Fruit fly (Drosophila melanogaster) whole organism, embryonic: Measurements from ENCODE around the gene CG43815.
A peak's percentile ranks its signal among the peaks of the same experiment; 100 is the strongest.

Source experiments
- ATbp ChIP-seq: fragments of 200-800 bp; sonication (Bioruptor generic); optimal IDR thresholded peaks from 2 replicates; lab custom pipeline; 2017; ENCODE audit warnings: missing biosample characterization, mild to moderate bottlenecking, missing genetic modification characterization, missing genetic modification reagents
- Atf6 ChIP-seq: fragments of 200-800 bp; sonication (Bioruptor generic); IDR thresholded peaks from 2 replicates; pipeline ENCODE4 v1.3.6; 2022; ENCODE audit warnings: missing biosample characterization, missing genetic modification characterization
- CG10274 ChIP-seq: fragments of 200-800 bp; sonication (Bioruptor generic); optimal IDR thresholded peaks from 3 replicates; lab custom pipeline; 2017; ENCODE audit warnings: missing biosample characterization, mild to moderate bottlenecking, missing genetic modification characterization
- CG11398 ChIP-seq: fragments of 200-800 bp; sonication (Bioruptor generic); optimal IDR thresholded peaks from 2 replicates; lab custom pipeline; 2016; ENCODE audit warnings: missing biosample characterization, missing genetic modification characterization
- CG13296 ChIP-seq: fragments of 200-800 bp; sonication (Bioruptor generic); optimal IDR thresholded peaks from 3 replicates; lab custom pipeline; 2018; ENCODE audit warnings: missing biosample characterization, mild to moderate bottlenecking, missing genetic modification characterization
- CG13624 ChIP-seq: fragments of 200-800 bp; sonication (Bioruptor generic); optimal IDR thresholded peaks from 2 replicates; lab custom pipeline; 2016; ENCODE audit warnings: missing biosample characterization, missing genetic modification characterization
- CG13894 ChIP-seq: fragments of 200-800 bp; sonication (Bioruptor generic); optimal IDR thresholded peaks from 3 replicates; lab custom pipeline; 2018; ENCODE audit warnings: missing biosample characterization, mild to moderate bottlenecking, missing genetic modification characterization, moderate library complexity
- CG14441 ChIP-seq: fragments of 200-800 bp; sonication (Bioruptor generic); IDR thresholded peaks from 2 replicates; pipeline ENCODE4 v1.3.6; 2022; ENCODE audit warnings: missing biosample characterization, missing genetic modification characterization
- CG14667 ChIP-seq: fragments of 200-800 bp; sonication (Bioruptor generic); IDR thresholded peaks from 2 replicates; pipeline ENCODE4 v1.3.6; 2022; ENCODE audit warnings: missing biosample characterization, missing genetic modification characterization
- CG15696 ChIP-seq: fragments of 200-800 bp; sonication (Bioruptor generic); optimal IDR thresholded peaks from 2 replicates; lab custom pipeline; 2019; ENCODE audit warnings: missing biosample characterization, mild to moderate bottlenecking, missing genetic modification characterization, moderate library complexity
- CG16813 ChIP-seq: fragments of 200-800 bp; sonication (Bioruptor generic); IDR thresholded peaks from 3 replicates; pipeline ENCODE4 v1.3.6; 2022; ENCODE audit warnings: missing biosample characterization, missing genetic modification characterization; ENCODE audit not compliant: partially characterized antibody
- CG17802 ChIP-seq: fragments of 200-800 bp; sonication (Bioruptor generic); optimal IDR thresholded peaks from 2 replicates; lab custom pipeline; 2018; ENCODE audit warnings: missing biosample characterization, mild to moderate bottlenecking, missing genetic modification characterization, moderate library complexity
- CG18262 ChIP-seq: fragments of 200-800 bp; optimal IDR thresholded peaks from 3 replicates; lab custom pipeline; 2019; ENCODE audit warnings: missing biosample characterization, mild to moderate bottlenecking, missing genetic modification characterization, moderate library complexity
- CG18619 ChIP-seq: fragments of 200-800 bp; sonication (Bioruptor generic); optimal IDR thresholded peaks from 3 replicates; lab custom pipeline; 2017; ENCODE audit warnings: missing biosample characterization, mild to moderate bottlenecking, missing genetic modification characterization
- CG3726 ChIP-seq: fragments of 200-800 bp; sonication (Bioruptor generic); IDR thresholded peaks from 3 replicates; pipeline ENCODE4, ENCODE4 v1.3.6; 2022; ENCODE audit warnings: missing biosample characterization, missing genetic modification characterization
- CG4404 ChIP-seq: fragments of 200-800 bp; sonication (Bioruptor generic); IDR thresholded peaks from 2 replicates; pipeline ENCODE4 v1.3.6; 2022; ENCODE audit warnings: missing biosample characterization, missing genetic modification characterization
- CG6175 ChIP-seq: fragments of 200-800 bp; sonication (Bioruptor generic); IDR thresholded peaks from 3 replicates; pipeline ENCODE4 v1.3.6; 2022; ENCODE audit warnings: missing biosample characterization, missing genetic modification characterization
- CG6854 ChIP-seq: fragments of 200-800 bp; sonication (Bioruptor generic); optimal IDR thresholded peaks from 3 replicates; lab custom pipeline; 2017; ENCODE audit warnings: missing biosample characterization, mild to moderate bottlenecking, missing genetic modification characterization
- CG7556 ChIP-seq: fragments of 200-800 bp; sonication (Bioruptor generic); optimal IDR thresholded peaks from 2 replicates; lab custom pipeline; 2017; ENCODE audit warnings: missing biosample characterization, mild to moderate bottlenecking, missing genetic modification characterization
- CG7745 ChIP-seq: fragments of 200-800 bp; sonication (Bioruptor generic); optimal IDR thresholded peaks from 2 replicates; lab custom pipeline; 2018; ENCODE audit warnings: missing biosample characterization, mild to moderate bottlenecking, missing genetic modification characterization, moderate library complexity
- CG7963 ChIP-seq: fragments of 200-800 bp; sonication (Bioruptor generic); IDR thresholded peaks from 3 replicates; pipeline ENCODE4 v1.3.6; 2022; ENCODE audit warnings: missing biosample characterization, missing genetic modification characterization; ENCODE audit not compliant: partially characterized antibody
- CG8290 ChIP-seq, 3 experiments: fragments of 200-800 bp; sonication (Bioruptor generic); optimal IDR thresholded peaks; 2 replicates each; lab custom pipeline; 2016 to 2019; ENCODE audit warnings: missing biosample characterization in 3 of 3, missing genetic modification characterization in 3 of 3, mild to moderate bottlenecking in 2 of 3, moderate library complexity in 1 of 3
- CG9817 ChIP-seq: fragments of 200-800 bp; sonication (Bioruptor generic); optimal IDR thresholded peaks from 2 replicates; lab custom pipeline; 2018; ENCODE audit warnings: missing biosample characterization, mild to moderate bottlenecking, missing genetic modification characterization, moderate library complexity
- Chrac-16 ChIP-seq: fragments of 200-800 bp; sonication (Bioruptor generic); optimal IDR thresholded peaks from 3 replicates; lab custom pipeline; 2016; ENCODE audit warnings: missing biosample characterization, missing genetic modification characterization
- CkIIα-i1 ChIP-seq: fragments of 200-800 bp; sonication (Bioruptor generic); IDR thresholded peaks from 2 replicates; pipeline ENCODE4 v1.3.6; 2022; ENCODE audit warnings: missing biosample characterization, missing genetic modification characterization
- Dip2 ChIP-seq: fragments of 200-800 bp; sonication (Bioruptor generic); IDR thresholded peaks from 2 replicates; pipeline ENCODE4 v1.3.6; 2022; ENCODE audit warnings: missing biosample characterization, missing genetic modification characterization
- Max ChIP-seq: fragments of 200-800 bp; sonication (Bioruptor generic); optimal IDR thresholded peaks from 2 replicates; lab custom pipeline; 2016; ENCODE audit warnings: missing biosample characterization, mild to moderate bottlenecking, missing genetic modification characterization
- Myb ChIP-seq: fragments of 200-800 bp; sonication (Bioruptor generic); optimal IDR thresholded peaks from 2 replicates; lab custom pipeline; 2016; ENCODE audit warnings: missing biosample characterization, missing genetic modification characterization
- Opbp ChIP-seq: fragments of 200-800 bp; sonication (Bioruptor generic); IDR thresholded peaks from 3 replicates; pipeline ENCODE4 v1.3.6; 2022; ENCODE audit warnings: missing biosample characterization, missing genetic modification characterization; ENCODE audit not compliant: partially characterized antibody
- Pdp1 ChIP-seq, 2 experiments: fragments of 200-800 bp; sonication (Bioruptor generic); optimal IDR thresholded peaks; 3 replicates each; lab custom pipeline; 2016; ENCODE audit warnings: missing biosample characterization in 2 of 2, missing genetic modification characterization in 2 of 2, mild to moderate bottlenecking in 1 of 2, moderate library complexity in 1 of 2
- Ssrp ChIP-seq: fragments of 200-800 bp; sonication (Bioruptor generic); optimal IDR thresholded peaks from 2 replicates; lab custom pipeline; 2018; ENCODE audit warnings: missing biosample characterization, mild to moderate bottlenecking, missing genetic modification characterization, moderate library complexity
- amos ChIP-seq: fragments of 200-800 bp; sonication (Bioruptor generic); IDR thresholded peaks from 2 replicates; pipeline ENCODE4 v1.3.6; 2022; ENCODE audit warnings: missing biosample characterization, missing genetic modification characterization; ENCODE audit not compliant: partially characterized antibody
- ap ChIP-seq: fragments of 200-800 bp; sonication (Bioruptor generic); IDR thresholded peaks from 2 replicates; pipeline ENCODE4 v1.3.6; 2022; ENCODE audit warnings: missing biosample characterization, missing genetic modification characterization
- bcd ChIP-seq: fragments of 200-800 bp; sonication (Bioruptor generic); optimal IDR thresholded peaks from 2 replicates; lab custom pipeline; 2017; ENCODE audit warnings: missing biosample characterization, mild to moderate bottlenecking, missing genetic modification characterization
- corto ChIP-seq: fragments of 200-800 bp; sonication (Bioruptor generic); optimal IDR thresholded peaks from 2 replicates; lab custom pipeline; 2016; ENCODE audit warnings: missing biosample characterization, mild to moderate bottlenecking, missing genetic modification characterization, moderate library complexity
- crp ChIP-seq, 2 experiments: fragments of 200-800 bp; sonication (Bioruptor generic); optimal IDR thresholded peaks; 2 replicates in 1 of 2; 3 replicates in 1 of 2; lab custom pipeline; 2017; ENCODE audit warnings: missing biosample characterization in 2 of 2, missing genetic modification characterization in 2 of 2, mild to moderate bottlenecking in 1 of 2, moderate library complexity in 1 of 2
- dmrt99B ChIP-seq: fragments of 200-800 bp; sonication (Bioruptor generic); optimal IDR thresholded peaks from 2 replicates; lab custom pipeline; 2018; ENCODE audit warnings: missing biosample characterization, mild to moderate bottlenecking, missing genetic modification characterization, moderate library complexity
- fd64A ChIP-seq: fragments of 200-800 bp; sonication (Bioruptor generic); optimal IDR thresholded peaks from 3 replicates; lab custom pipeline; 2018; ENCODE audit warnings: missing biosample characterization, mild to moderate bottlenecking, missing genetic modification characterization
- gsb ChIP-seq: fragments of 200-800 bp; sonication (Bioruptor generic); IDR thresholded peaks from 2 replicates; pipeline ENCODE4 v1.3.6; 2022; ENCODE audit warnings: missing biosample characterization, missing genetic modification characterization
- her ChIP-seq: fragments of 200-800 bp; sonication (Bioruptor generic); optimal IDR thresholded peaks from 2 replicates; lab custom pipeline; 2016; ENCODE audit warnings: missing biosample characterization, missing genetic modification characterization
- lola ChIP-seq, 3 experiments: fragments of >200 bp in 2 of 3; fragments of 200-800 bp in 1 of 3; sonication (Bioruptor generic) in 1 of 3; optimal IDR thresholded peaks; 2 replicates each; lab custom pipeline; 2017 to 2019; ENCODE audit warnings: missing biosample characterization in 3 of 3, missing genetic modification characterization in 3 of 3, mild to moderate bottlenecking in 1 of 3, moderate library complexity in 1 of 3
- mirr ChIP-seq: fragments of 200-800 bp; sonication (Bioruptor generic); optimal IDR thresholded peaks from 3 replicates; lab custom pipeline; 2018; ENCODE audit warnings: missing biosample characterization, mild to moderate bottlenecking, missing genetic modification characterization
- pros ChIP-seq: fragments of 200-800 bp; sonication (Bioruptor generic); optimal IDR thresholded peaks from 3 replicates; lab custom pipeline; 2019; ENCODE audit warnings: missing biosample characterization, mild to moderate bottlenecking, missing genetic modification characterization, moderate library complexity
- slou ChIP-seq: fragments of 200-800 bp; sonication (Bioruptor generic); optimal IDR thresholded peaks from 3 replicates; lab custom pipeline; 2016; ENCODE audit warnings: missing biosample characterization, missing genetic modification characterization
- sna ChIP-seq: fragments of 200-800 bp; sonication (Bioruptor generic); IDR thresholded peaks from 2 replicates; pipeline ENCODE4 v1.3.6; 2022; ENCODE audit warnings: missing biosample characterization, missing genetic modification characterization; ENCODE audit not compliant: partially characterized antibody
- trem ChIP-seq: fragments of 200-800 bp; optimal IDR thresholded peaks from 3 replicates; lab custom pipeline; 2019; ENCODE audit warnings: missing biosample characterization, mild to moderate bottlenecking, missing genetic modification characterization, moderate library complexity
- zf30C ChIP-seq: fragments of 200-800 bp; sonication (Bioruptor generic); optimal IDR thresholded peaks from 3 replicates; lab custom pipeline; 2018; ENCODE audit warnings: missing biosample characterization, mild to moderate bottlenecking, missing genetic modification characterization
- zfh2 ChIP-seq: fragments of 200-800 bp; sonication (Bioruptor generic); optimal IDR thresholded peaks from 2 replicates; lab custom pipeline; 2016; ENCODE audit warnings: missing biosample characterization, missing genetic modification characterization

Gene CG43815

DNA sequence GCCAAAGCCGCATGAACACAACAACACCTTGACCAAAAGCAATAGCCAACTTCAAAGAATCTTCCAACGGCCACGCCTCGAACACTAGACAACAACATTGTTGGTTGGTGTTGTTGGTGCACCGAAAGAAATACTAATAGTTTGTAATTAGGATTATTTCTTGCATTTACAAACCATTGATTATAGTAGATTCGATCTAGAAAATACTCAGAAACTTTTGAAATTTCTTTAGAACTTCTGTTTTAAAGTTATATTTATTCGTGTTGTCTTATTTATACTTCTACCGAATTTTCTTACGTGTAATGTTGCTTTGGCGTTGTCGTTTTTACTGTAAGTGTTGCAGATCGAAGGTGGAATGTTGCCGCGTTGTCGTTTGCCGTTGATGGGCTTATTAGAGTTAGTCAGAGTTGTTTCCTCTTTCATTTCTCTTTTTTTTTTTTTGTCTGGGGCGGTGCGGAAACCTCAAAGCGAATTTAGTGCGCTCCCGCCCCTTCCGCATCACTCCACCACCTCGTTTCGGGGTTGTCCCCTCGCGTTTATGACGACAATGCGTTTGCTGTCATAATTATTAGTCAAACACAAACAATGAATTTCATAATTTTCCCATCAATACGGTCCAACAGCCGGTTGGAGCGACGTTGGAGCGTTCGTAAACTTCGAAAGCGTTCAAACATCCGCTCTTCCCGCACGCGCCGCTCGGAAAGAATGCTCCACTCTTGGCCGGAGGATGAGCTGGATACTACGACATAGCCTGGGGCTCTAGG, at the start of gene CG43815 (continued):
- TF ChIP-seq CG11398 (GFP tag; lab: Kevin White, UChicago) = no peak
- no peak for TF ChIP-seq CG17802 (tag; lab: Kevin White, UChicago)
- no peak for TF ChIP-seq trem
- no peak for TF ChIP-seq CG6854 (GFP tag; lab: Kevin White, UChicago)
- TF ChIP-seq pros (GFP tag; lab: Kevin White, UChicago) = no peak
- TF ChIP-seq ap = no peak
- no peak for TF ChIP-seq CG13894 (tag; lab: Kevin White, UChicago)
- no peak for TF ChIP-seq CG14667 (GFP tag; lab: Robert Waterston, UW)
- no peak for TF ChIP-seq CG7745 (tag; lab: Kevin White, UChicago)
- no peak for TF ChIP-seq gsb (GFP tag; lab: Robert Waterston, UW)
- no peak for TF ChIP-seq fd64A (GFP tag; lab: Kevin White, UChicago)
- TF ChIP-seq CG14441 (GFP tag; lab: Robert Waterston, UW) = no peak
- no peak for TF ChIP-seq Dip2 (GFP tag; lab: Robert Waterston, UW)
- TF ChIP-seq Max (GFP tag; lab: Kevin White, UChicago) = no peak
- TF ChIP-seq slou = no peak
- no peak for TF ChIP-seq Myb (GFP tag; lab: Kevin White, UChicago)
- no peak for TF ChIP-seq mirr (GFP tag; lab: Kevin White, UChicago)
- no peak for TF ChIP-seq Atf6 (GFP tag; lab: Robert Waterston, UW)
- peak in 1 of 2 experiments; percentile 15 for TF ChIP-seq Pdp1 (GFP tag; optimal IDR thresholded peaks at IDR 0.05; lab: Kevin White, UChicago)
- no peak for TF ChIP-seq her (GFP tag; lab: Kevin White, UChicago)
- TF ChIP-seq Ssrp (tag; lab: Kevin White, UChicago) = no peak
- TF ChIP-seq CG16813 (GFP tag; lab: Robert Waterston, UW) = no peak
- TF ChIP-seq ATbp (GFP tag; lab: Kevin White, UChicago) = peak; percentile 51
- no peak for TF ChIP-seq zfh2 (GFP tag; lab: Kevin White, UChicago)
- TF ChIP-seq CG7556 (GFP tag; lab: Kevin White, UChicago) = no peak
- no peak for TF ChIP-seq Chrac-16 (GFP tag; lab: Kevin White, UChicago)
- no peak for TF ChIP-seq Opbp (GFP tag; lab: Robert Waterston, UW)
- no peak for TF ChIP-seq CG13296
- TF ChIP-seq bcd (GFP tag; lab: Kevin White, UChicago) = no peak
- TF ChIP-seq CG7963 (GFP tag; lab: Robert Waterston, UW) = no peak
- peak; percentile 32 for TF ChIP-seq CG18262 (tag; lab: Kevin White, UChicago)
- TF ChIP-seq CG4404 = no peak
- TF ChIP-seq CG8290 (GFP tag; optimal IDR thresholded peaks at IDR 0.05; lab: Kevin White, UChicago) = no peak
- no peak for TF ChIP-seq CG8290 (tag; optimal IDR thresholded peaks at IDR 0.05; lab: Kevin White, UChicago)
- TF ChIP-seq CG10274 = no peak
- no peak for TF ChIP-seq sna
- no peak for TF ChIP-seq CG9817
- peak in 1 of 3 experiments; percentile 36 for TF ChIP-seq lola (GFP tag; optimal IDR thresholded peaks at IDR 0.05; lab: Kevin White, UChicago)
- TF ChIP-seq CG18619 (GFP tag; lab: Kevin White, UChicago) = no peak
- no peak for TF ChIP-seq CG15696 (tag; lab: Kevin White, UChicago)
- TF ChIP-seq CG6175 (GFP tag; lab: Robert Waterston, UW) = no peak
- TF ChIP-seq crp (GFP tag; optimal IDR thresholded peaks at IDR 0.05; lab: Kevin White, UChicago) = no peak
- no peak for TF ChIP-seq CkIIα-i1 (GFP tag; lab: Robert Waterston, UW)
- no peak for TF ChIP-seq CG13624 (GFP tag; lab: Kevin White, UChicago)
- no peak for TF ChIP-seq zf30C (GFP tag; lab: Kevin White, UChicago)
- no peak for TF ChIP-seq CG3726 (GFP tag; lab: Robert Waterston, UW)
- no peak for TF ChIP-seq amos
- no peak for TF ChIP-seq dmrt99B (tag; lab: Kevin White, UChicago)
- TF ChIP-seq corto (GFP tag; lab: Kevin White, UChicago) = no peak
